Fruit fly (Drosophila melanogaster) S2 (cell line): ENCODE data around the gene eIF2alpha.
A peak's percentile ranks its signal among the peaks of the same experiment; 100 is the strongest.

Experiments
- CG8478 ChIP-seq: fragments of >200 bp; optimal IDR thresholded peaks from 2 replicates; lab custom pipeline; 2018
- CTCF ChIP-seq, 2 experiments: fragments of >200 bp; optimal IDR thresholded peaks; 2 replicates each; lab custom pipeline; 2018

Gene eIF2alpha

dm6 chrX:16446769-16447168, at the start of gene eIF2alpha:
Gene eIF2alpha (minus strand): TSS chrX:16446993.
- TF ChIP-seq CG8478 = no peak
- TF ChIP-seq CTCF (optimal IDR thresholded peaks at IDR 0.05; lab: Kevin White, UChicago) = peak; percentile 10 to 13

dm6 chrX:16484533-16484932, 37.7 kb upstream of the eIF2alpha start:
- no peak for TF ChIP-seq CTCF (optimal IDR thresholded peaks at IDR 0.05; lab: Kevin White, UChicago)
- TF ChIP-seq CG8478 = no peak

DNA sequence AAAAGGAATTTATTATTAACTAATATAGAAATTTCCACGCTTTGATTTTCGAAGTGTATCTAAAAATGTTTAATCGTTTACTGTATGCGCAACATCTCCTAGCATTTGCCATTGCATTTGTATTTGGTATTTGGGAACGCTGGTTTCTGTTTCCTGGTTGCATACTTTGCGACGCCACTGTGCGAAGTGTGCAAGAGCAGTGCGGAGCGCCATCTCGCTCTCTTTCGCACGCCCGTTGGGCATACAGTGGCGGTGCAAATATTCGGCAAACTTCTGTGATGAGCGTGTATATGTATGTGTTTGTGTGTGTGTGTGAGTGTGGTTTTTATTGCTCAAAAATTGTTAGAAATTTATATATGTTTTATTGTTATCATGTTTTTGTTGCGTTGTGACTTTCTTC, 11.8 kb upstream of the eIF2alpha start:
- TF ChIP-seq CTCF (optimal IDR thresholded peaks at IDR 0.05; lab: Kevin White, UChicago) (no peak), CG8478 (no peak)

- TF ChIP-seq CG8478 = no peak
- TF ChIP-seq CTCF (optimal IDR thresholded peaks at IDR 0.05; lab: Kevin White, UChicago) = no peak
These were observed 9.8 kb upstream of the eIF2alpha start for dm6 chrX:16456582-16456981.

DNA sequence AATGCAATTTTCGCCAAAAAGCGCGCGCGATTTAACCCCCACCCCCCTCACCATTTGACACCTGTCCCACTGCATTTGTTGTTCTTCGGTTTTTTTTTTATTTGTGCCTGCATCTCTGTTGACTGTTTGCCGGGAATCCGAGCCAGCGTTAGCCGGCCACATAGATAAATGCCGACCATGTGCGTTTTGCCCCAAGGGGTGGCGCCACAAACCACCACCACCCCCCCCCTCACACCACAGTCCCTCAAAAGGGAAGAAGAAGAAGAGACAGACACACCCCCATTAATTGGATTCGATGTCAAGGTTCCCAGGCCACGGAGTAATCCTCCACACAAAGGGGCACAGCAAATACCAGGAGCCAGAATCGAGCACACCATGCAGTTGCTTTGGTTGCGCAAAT, 2.5 kb upstream of the eIF2alpha start:
- TF ChIP-seq CG8478 (no peak), CTCF (optimal IDR thresholded peaks at IDR 0.05; lab: Kevin White, UChicago) (no peak)

DNA sequence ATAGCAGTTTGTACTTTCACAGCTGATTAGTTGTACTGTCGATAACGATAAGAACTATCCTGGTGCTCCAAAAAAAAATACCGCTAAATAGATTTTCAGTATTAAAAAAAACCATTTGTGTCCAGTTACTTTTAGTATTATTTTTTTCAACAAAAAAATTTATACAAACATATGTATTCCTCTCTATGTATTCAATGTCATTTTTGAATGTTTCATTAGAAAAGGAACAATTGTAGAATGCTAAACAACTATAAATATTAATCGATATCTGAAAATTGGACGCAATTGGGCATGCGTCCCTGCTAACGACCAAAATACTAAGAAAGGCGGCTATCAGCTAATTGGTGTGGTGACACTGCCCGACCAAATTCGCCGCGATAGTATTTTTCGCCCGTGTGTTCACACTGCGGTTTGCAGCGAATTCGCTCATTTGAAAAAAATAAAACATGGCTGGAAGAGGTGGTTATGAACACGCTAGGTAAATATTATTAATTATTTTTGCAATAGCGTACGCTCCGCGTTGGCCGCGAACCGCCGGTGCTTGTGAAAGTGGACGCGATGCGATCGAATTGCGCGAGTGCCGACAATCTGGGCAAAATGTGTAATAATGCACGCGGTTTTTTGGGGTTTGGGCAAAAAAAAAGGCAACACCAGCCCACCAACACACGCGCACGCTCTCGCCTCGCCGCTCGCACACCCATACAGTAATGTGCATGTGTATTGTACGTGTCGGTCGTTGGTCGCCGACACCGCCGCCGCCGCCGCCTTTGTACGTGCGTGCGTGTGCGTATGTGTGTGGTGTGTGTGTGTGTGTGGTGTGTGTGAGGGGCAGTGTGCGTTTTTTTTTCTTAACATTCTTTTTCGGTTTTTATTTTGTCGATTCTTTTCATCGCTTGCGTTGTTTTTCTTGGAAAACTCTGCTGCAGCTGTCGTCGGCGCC, 1.7 kb upstream of the eIF2alpha start, which contains the start of the genes CG34015 and eIF4H1:
Gene CG34015, minus strand, starts transcription at position 51 of the 940 bp plus-strand sequence.
Gene eIF4H1, plus strand, starts transcription at position 414 of the 940 bp plus-strand sequence.
- TF ChIP-seq CG8478 (no peak), CTCF (optimal IDR thresholded peaks at IDR 0.05; lab: Kevin White, UChicago) (no peak)

DNA sequence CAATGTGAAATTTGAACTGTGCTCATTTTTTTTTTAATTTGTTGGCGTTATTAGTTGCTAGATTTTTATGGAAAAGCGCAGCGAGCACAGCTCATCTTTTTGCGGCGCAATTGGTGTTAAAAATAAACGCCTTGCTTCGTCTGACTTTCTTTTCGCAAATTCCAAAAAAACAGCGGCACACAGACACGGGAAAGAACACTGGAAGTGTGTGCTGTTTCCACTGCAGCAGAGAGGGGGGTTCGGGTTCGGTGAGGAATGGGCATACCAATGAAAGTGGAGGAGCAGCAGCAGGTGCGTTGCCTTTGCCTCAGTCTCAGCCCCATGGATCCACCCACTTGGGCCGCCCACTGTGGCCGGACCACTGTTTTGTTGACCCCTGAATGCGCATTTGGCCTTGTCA, 4.4 kb downstream of the eIF2alpha start:
- no peak for TF ChIP-seq CTCF (optimal IDR thresholded peaks at IDR 0.05; lab: Kevin White, UChicago)
- TF ChIP-seq CG8478 = no peak

dm6 chrX:16441245-16441644, 5.5 kb downstream of the eIF2alpha start, which contains the start of the genes Cdc50 and rngo:
Gene Cdc50 (minus strand): TSS chrX:16441296.
Gene rngo (plus strand): TSS chrX:16441433.
- TF ChIP-seq CG8478 (no peak), CTCF (optimal IDR thresholded peaks at IDR 0.05; lab: Kevin White, UChicago) (no peak)

DNA sequence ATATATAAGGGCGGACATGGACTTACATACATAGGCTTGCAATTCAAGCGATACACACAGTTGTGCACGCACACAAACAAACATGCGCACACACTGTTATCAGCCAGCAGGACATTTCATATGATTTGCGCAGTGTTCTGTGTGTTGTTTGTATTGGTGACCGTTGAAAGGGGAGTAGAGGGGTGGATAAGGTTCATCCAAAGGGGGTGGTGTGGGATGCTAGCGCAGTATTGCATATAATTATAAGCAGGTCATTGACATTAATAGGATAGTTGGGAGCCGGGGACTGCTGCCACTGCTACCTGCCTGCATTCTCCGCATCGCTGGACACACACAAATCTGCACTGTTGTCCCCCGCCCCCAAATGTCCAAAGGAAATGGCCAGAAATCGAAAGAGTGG, 18.3 kb downstream of the eIF2alpha start:
- no peak for TF ChIP-seq CG8478
- TF ChIP-seq CTCF (optimal IDR thresholded peaks at IDR 0.05; lab: Kevin White, UChicago) = no peak

dm6 chrX:16427786-16428400, 18.9 kb downstream of the eIF2alpha start:
- TF ChIP-seq CTCF (optimal IDR thresholded peaks at IDR 0.05; lab: Kevin White, UChicago) (no peak), CG8478 (no peak)

dm6 chrX:16426478-16427052, 20.2 kb downstream of the eIF2alpha start:
- no peak for TF ChIP-seq CG8478
- TF ChIP-seq CTCF (optimal IDR thresholded peaks at IDR 0.05; lab: Kevin White, UChicago) = no peak

DNA sequence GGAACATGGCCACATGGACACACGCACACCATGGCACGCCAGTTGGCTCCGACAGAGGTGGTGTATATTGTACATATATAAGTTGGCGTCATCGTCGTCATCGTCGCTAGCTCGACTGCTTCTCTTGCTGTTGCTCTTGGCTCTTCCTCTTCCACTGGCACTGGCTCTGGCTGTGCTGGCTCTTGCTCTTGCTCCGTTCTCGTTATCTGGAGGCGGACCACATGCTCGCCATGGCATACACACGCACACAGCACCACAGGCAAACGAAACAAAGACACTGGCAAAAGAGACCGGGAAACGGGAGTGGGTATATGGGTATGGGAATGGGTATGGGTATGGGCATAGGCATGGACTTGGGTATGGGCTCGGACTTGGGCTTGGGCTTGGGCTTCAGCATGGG, 21.6 kb downstream of the eIF2alpha start:
- TF ChIP-seq CTCF (optimal IDR thresholded peaks at IDR 0.05; lab: Kevin White, UChicago) (no peak), CG8478 (no peak)

dm6 chrX:16424296-16424695, 22.5 kb downstream of the eIF2alpha start:
- TF ChIP-seq CG8478 = no peak

DNA sequence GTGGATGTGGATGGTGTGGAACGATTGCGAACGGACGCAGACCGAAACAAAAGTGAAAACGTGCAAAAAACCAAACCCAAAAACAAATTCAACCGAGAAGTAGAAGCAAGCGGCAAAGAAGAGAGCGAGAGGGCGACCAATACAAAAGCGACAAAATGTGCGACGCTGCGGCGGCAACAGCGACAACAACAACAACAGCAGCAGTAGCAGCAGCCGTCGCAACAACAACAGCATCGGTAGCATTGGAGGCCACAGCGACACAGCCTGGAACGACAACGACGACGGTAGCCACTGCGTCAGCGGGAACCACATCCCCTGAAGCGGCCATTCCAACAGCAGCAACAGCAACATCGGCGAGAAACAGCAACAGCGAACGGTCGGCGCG, 23.7 kb downstream of the eIF2alpha start:
- TF ChIP-seq CTCF (optimal IDR thresholded peaks at IDR 0.05; lab: Kevin White, UChicago) = no peak
- no peak for TF ChIP-seq CG8478

dm6 chrX:16422466-16423124, 24.2 kb downstream of the eIF2alpha start, which contains the start of gene hang:
Gene hang (plus strand): TSS chrX:16422831.
- TF ChIP-seq CTCF (optimal IDR thresholded peaks at IDR 0.05; lab: Kevin White, UChicago) (peak in 1 of 2 experiments; percentile 25), CG8478 (no peak)
